Comparison of ENCODE assay signal across 1 fruit fly cellular context in the genomic region with DNA sequence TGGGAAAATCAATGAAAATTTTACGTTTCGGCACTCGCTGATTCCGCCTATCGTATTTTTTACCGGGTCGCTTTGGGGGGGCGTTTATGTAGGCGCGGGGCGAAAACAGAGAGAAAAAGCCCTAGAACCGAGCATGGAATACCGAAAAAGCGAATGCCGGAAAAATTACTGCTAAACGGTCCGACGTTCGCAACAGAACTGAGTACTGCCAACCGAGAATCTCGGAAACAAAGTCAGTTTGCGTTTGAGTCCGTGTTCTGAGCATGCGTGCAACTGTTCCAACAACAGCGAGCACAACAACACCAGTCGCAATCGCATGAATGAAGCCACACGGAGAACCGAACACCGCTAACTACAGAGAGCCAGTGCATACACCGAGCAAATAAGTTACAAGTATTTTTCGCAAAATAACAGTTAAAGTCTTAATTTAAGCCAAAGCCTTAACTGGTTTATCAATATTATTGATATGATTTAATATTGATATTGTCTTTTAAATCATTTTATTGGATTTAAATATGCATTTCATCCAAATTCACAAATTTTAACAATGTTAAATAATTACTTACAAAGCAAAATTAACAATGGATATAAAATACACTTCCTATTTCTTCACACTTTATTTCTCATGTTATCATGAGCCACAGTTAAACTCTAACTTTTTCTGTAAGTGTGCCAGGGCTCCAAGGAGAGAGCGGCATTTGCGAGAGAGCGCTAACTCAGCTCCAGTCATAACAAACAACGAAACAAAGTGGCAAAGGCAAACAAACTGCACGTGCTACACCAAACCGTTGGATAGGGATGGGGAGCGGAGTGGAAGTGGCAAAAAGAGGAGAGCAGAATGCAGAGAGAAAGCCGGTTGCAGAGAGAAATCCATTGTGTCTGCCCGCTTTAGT.
A peak's percentile ranks its signal among the peaks of the same experiment; 100 is the strongest.
TF ChIP-seq lines count a peak whose summit lies in the region.

Gene CG3961, minus strand, starts transcription at position 201 of the 893 bp plus-strand sequence.

TF ChIP-seq in whole organism, embryonic, 481 proteins besides CTCF, POLR2A, EP300 and RAD21 (continued from another document):
- peak; percentile 81 for TF ChIP-seq CG15514 (GFP tag; optimal IDR thresholded peaks at IDR 0.05; lab: Kevin White, UChicago)
- TF ChIP-seq CG11247 (GFP tag; IDR thresholded peaks at IDR 0.05; lab: Robert Waterston, UW): peak; percentile 65
- peak; percentile 81 for TF ChIP-seq CG8944 (GFP tag; optimal IDR thresholded peaks at IDR 0.05; lab: Kevin White, UChicago)
- peak; percentile 92 for TF ChIP-seq CG11093 (GFP tag; IDR thresholded peaks at IDR 0.05; lab: Robert Waterston, UW)
- peak; percentile 91 for TF ChIP-seq CG8281 (tag; optimal IDR thresholded peaks at IDR 0.05; lab: Kevin White, UChicago)
- peak; percentile 95 for TF ChIP-seq wor (GFP tag; IDR thresholded peaks at IDR 0.05; lab: Robert Waterston, UW)
- TF ChIP-seq unc-4 (GFP tag; IDR thresholded peaks at IDR 0.05; lab: Robert Waterston, UW; ENCODE audit: partially characterized antibody): no peak
- peak; percentile 81 for TF ChIP-seq CG31388 (GFP tag; optimal IDR thresholded peaks at IDR 0.05; lab: Kevin White, UChicago)
- peak; percentile 72 for TF ChIP-seq Sry-β (GFP tag; optimal IDR thresholded peaks at IDR 0.05; lab: Kevin White, UChicago)
- peak; percentile 97 for TF ChIP-seq CG8290 (GFP tag; optimal IDR thresholded peaks at IDR 0.05; lab: Kevin White, UChicago)
- TF ChIP-seq CG8290 (tag; optimal IDR thresholded peaks at IDR 0.05; lab: Kevin White, UChicago): peak; percentile 70 to 86
- peak; percentile 88 for TF ChIP-seq Atf-2 (GFP tag; optimal IDR thresholded peaks at IDR 0.05; lab: Kevin White, UChicago)
- TF ChIP-seq CG6689 (GFP tag; IDR thresholded peaks at IDR 0.05; lab: Robert Waterston, UW): peak; percentile 97
- peak; percentile 99 for TF ChIP-seq CG17829 (tag; optimal IDR thresholded peaks at IDR 0.05; lab: Kevin White, UChicago)
- peak; percentile 92 for TF ChIP-seq CG6765 (GFP tag; optimal IDR thresholded peaks at IDR 0.05; lab: Kevin White, UChicago)
- peak; percentile 99 for TF ChIP-seq CG2712 (tag; optimal IDR thresholded peaks at IDR 0.05; lab: Kevin White, UChicago)
- no peak for TF ChIP-seq CG2129 (GFP tag; IDR thresholded peaks at IDR 0.05; lab: Robert Waterston, UW; ENCODE audit: partially characterized antibody)
- TF ChIP-seq Ets65A (GFP tag; lab: Kevin White, UChicago): peak; percentile 97
- TF ChIP-seq CG2199 (GFP tag; IDR thresholded peaks at IDR 0.05; lab: Robert Waterston, UW): 0 out of 3 replicates have a peak, but pooled peaks have one; percentile 8
- no peak for TF ChIP-seq hth (optimal IDR thresholded peaks at IDR 0.05; lab: Kevin White, UChicago)
- TF ChIP-seq CG1602 (GFP tag; optimal IDR thresholded peaks at IDR 0.05; lab: Kevin White, UChicago): peak; percentile 98
- TF ChIP-seq crc (GFP tag; optimal IDR thresholded peaks at IDR 0.05; lab: Kevin White, UChicago): peak; percentile 62
- peak; percentile 82; the same call in 1 of the 2 replicates for TF ChIP-seq Rfx (GFP tag; IDR thresholded peaks at IDR 0.05; lab: Robert Waterston, UW)
- peak; percentile 98 for TF ChIP-seq CG13775 (GFP tag; optimal IDR thresholded peaks at IDR 0.05; lab: Kevin White, UChicago)
- TF ChIP-seq CG30020 (tag; optimal IDR thresholded peaks at IDR 0.05; lab: Kevin White, UChicago): peak; percentile 90
- peak; percentile 93 for TF ChIP-seq CG5180 (GFP tag; optimal IDR thresholded peaks at IDR 0.05; lab: Kevin White, UChicago)
- TF ChIP-seq otp (GFP tag; IDR thresholded peaks at IDR 0.05; lab: Robert Waterston, UW): 0 out of 3 replicates have a peak, but pooled peaks have one; percentile 63
- TF ChIP-seq pita (GFP tag; optimal IDR thresholded peaks at IDR 0.05; lab: Kevin White, UChicago): no peak
- peak; percentile 89 for TF ChIP-seq seq (GFP tag; IDR thresholded peaks at IDR 0.05; lab: Robert Waterston, UW)
- peak; percentile 97 for TF ChIP-seq bcd (GFP tag; optimal IDR thresholded peaks at IDR 0.05; lab: Kevin White, UChicago)
- TF ChIP-seq CG34224 (GFP tag; IDR thresholded peaks at IDR 0.05; lab: Robert Waterston, UW; ENCODE audit: partially characterized antibody): peak; percentile 8; the same call in 1 of the 3 replicates
- TF ChIP-seq cato (GFP tag; optimal IDR thresholded peaks at IDR 0.05; lab: Kevin White, UChicago; ENCODE audit: borderline replicate concordance): peak; percentile 96
- peak; percentile 88 for TF ChIP-seq ranshi (GFP tag; IDR thresholded peaks at IDR 0.05; lab: Robert Waterston, UW)
- peak; percentile 91 for TF ChIP-seq klu (GFP tag; IDR thresholded peaks at IDR 0.05; lab: Robert Waterston, UW)
- TF ChIP-seq CG12236 (GFP tag; optimal IDR thresholded peaks at IDR 0.05; lab: Kevin White, UChicago): peak; percentile 76
